Worm (Caenorhabditis elegans): ENCODE measurements around the gene nlp-78.

The nlp-78 gene

DNA sequence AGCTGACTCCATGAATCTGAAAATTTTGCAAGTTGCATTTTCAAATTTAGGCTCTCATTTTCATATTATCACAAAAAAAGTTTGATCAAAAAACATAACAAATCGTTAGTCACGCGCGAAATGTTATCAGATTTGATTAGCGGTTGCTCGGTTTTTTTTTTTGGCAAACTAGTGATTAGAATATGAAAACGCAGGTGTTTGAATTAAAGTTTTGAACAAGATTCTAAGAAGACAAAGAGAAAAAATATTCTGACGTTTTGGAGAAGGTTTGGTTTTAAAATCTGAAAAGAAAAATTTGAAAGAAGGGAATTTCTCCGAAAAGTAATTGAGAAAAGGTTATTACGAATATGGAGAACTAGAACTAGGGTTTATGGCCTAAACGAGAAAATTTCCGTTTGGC lies 8.4 kb downstream of the nlp-78 start (continued):
- TF ChIP-seq sptf-2 (GFP tag; optimal IDR thresholded peaks at IDR 0.05): no peak
- no peak for TF ChIP-seq attf-6 (GFP tag; IDR thresholded peaks at IDR 0.05)
- no peak for TF ChIP-seq F57C9.4 (tag; optimal IDR thresholded peaks at IDR 0.05)

- no peak for TF ChIP-seq F22D6.2 (tag; optimal IDR thresholded peaks at IDR 0.05)
- TF ChIP-seq lin-35 (GFP tag; optimal IDR thresholded peaks at IDR 0.05): no peak
- no peak for TF ChIP-seq attf-5 (GFP tag; optimal IDR thresholded peaks at IDR 0.05)
- no peak for TF ChIP-seq nfya-1 (tag; optimal IDR thresholded peaks at IDR 0.05; ENCODE audit: borderline replicate concordance, insufficient read depth)
- TF ChIP-seq die-1 (tag; optimal IDR thresholded peaks at IDR 0.05): no peak
- no peak for TF ChIP-seq mcd-1 (GFP tag; IDR thresholded peaks at IDR 0.05)
- TF ChIP-seq rpc-1 (optimal IDR thresholded peaks at IDR 0.05): no peak
- TF ChIP-seq rpc-1 (tag; optimal IDR thresholded peaks at IDR 0.05): no peak
- TF ChIP-seq repo-1 (tag; optimal IDR thresholded peaks at IDR 0.05): no peak
- TF ChIP-seq athp-1 (tag; optimal IDR thresholded peaks at IDR 0.05): no peak
- no peak for TF ChIP-seq zim-3 (tag; optimal IDR thresholded peaks at IDR 0.05)
- TF ChIP-seq Y53F4B.3 (GFP tag; IDR thresholded peaks at IDR 0.05): no peak
- no peak for TF ChIP-seq F10E7.11 (tag; optimal IDR thresholded peaks at IDR 0.05)
- TF ChIP-seq ceh-40 (GFP tag; IDR thresholded peaks at IDR 0.05): no peak
- no peak for TF ChIP-seq C17E4.6 (GFP tag; IDR thresholded peaks at IDR 0.05)
- TF ChIP-seq nhr-27 (tag; optimal IDR thresholded peaks at IDR 0.05): no peak
- no peak for TF ChIP-seq nhr-90 (tag; optimal IDR thresholded peaks at IDR 0.05)
Observed at ce11 chrII:9145961-9146360, 10.0 kb downstream of the nlp-78 start, which contains the start of gene W07A12.4. Gene W07A12.4 (plus strand): TSS chrII:9146261.

DNA sequence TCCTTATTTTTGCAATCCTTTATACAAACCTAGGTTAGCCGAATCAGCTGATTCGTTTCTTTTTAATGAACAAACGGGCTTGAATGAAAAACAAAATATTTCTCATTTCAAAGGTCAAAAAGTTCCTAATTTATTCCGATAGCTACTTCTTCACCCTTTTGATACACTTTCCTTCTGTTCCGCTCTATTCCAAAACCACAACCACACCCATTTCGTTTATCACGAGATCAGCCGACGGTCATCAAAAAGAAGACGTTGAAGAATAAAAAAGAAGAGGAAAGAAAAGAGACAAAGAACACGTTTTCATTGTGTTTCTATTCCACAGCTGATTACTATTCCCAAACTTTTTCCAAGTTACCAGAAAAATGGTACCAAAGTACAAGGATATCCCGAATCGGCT lies 12.1 kb downstream of the nlp-78 start:
- TF ChIP-seq ZK185.1 (tag; optimal IDR thresholded peaks at IDR 0.05; ENCODE audit: poor library complexity, severe bottlenecking) (no peak), dpff-1 (tag; optimal IDR thresholded peaks at IDR 0.05) (no peak), zim-3 (tag; optimal IDR thresholded peaks at IDR 0.05) (no peak), somi-1 (GFP tag; optimal IDR thresholded peaks at IDR 0.05) (no peak)

DNA sequence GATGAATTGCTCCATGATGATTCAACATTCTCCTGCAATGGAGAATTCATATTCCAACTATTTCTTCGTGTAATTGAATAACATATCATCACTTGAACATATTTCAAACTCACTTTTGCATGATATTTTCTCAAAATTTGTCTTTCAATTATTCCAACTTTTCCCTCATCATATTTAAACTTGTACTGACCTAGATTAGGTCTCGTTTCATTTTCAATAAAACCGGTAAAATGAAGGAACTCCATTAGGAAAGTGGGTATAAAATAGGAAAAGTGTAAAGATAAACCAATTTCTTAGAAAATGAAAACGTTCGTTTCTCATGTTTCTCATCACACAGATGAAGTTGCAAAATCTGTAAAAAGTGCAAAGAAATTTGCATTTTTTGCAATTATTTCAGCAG lies 16.3 kb downstream of the nlp-78 start, which contains the start of gene col-78:
Gene col-78, plus strand, starts transcription at position 301 of the 400 bp plus-strand sequence.
- TF ChIP-seq nfya-2 (GFP tag; IDR thresholded peaks at IDR 0.05) (no peak), mes-4 (tag; optimal IDR thresholded peaks at IDR 0.05) (no peak), unc-130 (GFP tag; optimal IDR thresholded peaks at IDR 0.05) (no peak), lin-26 (GFP tag; IDR thresholded peaks at IDR 0.05) (no peak), lin-35 (GFP tag; optimal IDR thresholded peaks at IDR 0.05) (no peak), xnd-1 (tag; optimal IDR thresholded peaks at IDR 0.05) (no peak), cebp-1 (GFP tag; IDR thresholded peaks at IDR 0.05) (no peak), cebp-1 (tag; optimal IDR thresholded peaks at IDR 0.05) (no peak), ZK185.1 (tag; optimal IDR thresholded peaks at IDR 0.05; ENCODE audit: poor library complexity, severe bottlenecking) (no peak), Y95B8A.8 (GFP tag; IDR thresholded peaks at IDR 0.05) (no peak), hsf-1 (GFP tag; IDR thresholded peaks at IDR 0.05) (no peak), F10E7.11 (tag; optimal IDR thresholded peaks at IDR 0.05) (no peak), egrh-3 (GFP tag; IDR thresholded peaks at IDR 0.05) (no peak), lag-1 (GFP tag; IDR thresholded peaks at IDR 0.05) (no peak), F49E8.2 (tag; optimal IDR thresholded peaks at IDR 0.05; ENCODE audit: insufficient read depth) (no peak), cebp-2 (GFP tag; IDR thresholded peaks at IDR 0.05) (no peak)
